Worm (Caenorhabditis elegans): ENCODE results near the gene rev-1.
A peak's percentile ranks its signal among the peaks of the same experiment; 100 is the strongest.

DNA sequence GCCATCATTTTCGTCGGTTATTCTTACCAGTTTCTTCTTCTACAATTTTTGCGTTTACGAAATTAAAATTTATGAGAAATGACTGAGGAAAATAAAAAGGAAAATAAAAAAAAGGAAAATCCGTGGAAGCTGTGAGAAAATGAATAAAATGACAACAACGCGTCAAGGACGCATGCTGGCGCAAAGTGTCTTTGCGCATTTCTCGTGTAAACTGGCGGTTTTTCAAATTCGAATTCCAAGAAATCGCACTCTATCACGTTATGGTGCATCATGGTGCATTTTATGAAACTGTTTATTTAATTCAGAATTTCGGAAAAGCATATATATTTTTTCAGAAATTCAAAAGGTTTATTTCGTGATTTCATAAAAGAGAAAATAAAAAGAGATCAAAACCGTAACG, 44.7 kb downstream of the rev-1 start, which contains the start of gene dbt-1:
- TF ChIP-seq nhr-21 (tag; optimal IDR thresholded peaks at IDR 0.05) (peak; percentile 88), elt-3 (tag; optimal IDR thresholded peaks at IDR 0.05) (no peak), nhr-11 (tag; optimal IDR thresholded peaks at IDR 0.05) (no peak), unc-55 (GFP tag; optimal IDR thresholded peaks at IDR 0.05) (peak; percentile 84), nhr-12 (tag; optimal IDR thresholded peaks at IDR 0.05) (no peak), zag-1 (tag; optimal IDR thresholded peaks at IDR 0.05) (no peak), ceh-16 (tag; optimal IDR thresholded peaks at IDR 0.05) (no peak), unc-39 (tag; optimal IDR thresholded peaks at IDR 0.05) (no peak), lin-13 (GFP tag; optimal IDR thresholded peaks at IDR 0.05) (peak; percentile 64), nhr-237 (tag; optimal IDR thresholded peaks at IDR 0.05) (peak; percentile 73), egl-27 (tag; optimal IDR thresholded peaks at IDR 0.05) (peak; percentile 80), elt-1 (tag; optimal IDR thresholded peaks at IDR 0.05) (no peak), skn-1 (tag; optimal IDR thresholded peaks at IDR 0.05) (no peak), nhr-77 (tag; optimal IDR thresholded peaks at IDR 0.05) (no peak)

All from whole organism, L2 larva.